Fruit fly (Drosophila melanogaster): ENCODE measurements around the gene CG6847.
"Not testable (repeated sequence)": the region's sequence is repeated elsewhere in the genome, so short reads cannot be mapped to it uniquely, and the experiment has no call there.

DNA sequence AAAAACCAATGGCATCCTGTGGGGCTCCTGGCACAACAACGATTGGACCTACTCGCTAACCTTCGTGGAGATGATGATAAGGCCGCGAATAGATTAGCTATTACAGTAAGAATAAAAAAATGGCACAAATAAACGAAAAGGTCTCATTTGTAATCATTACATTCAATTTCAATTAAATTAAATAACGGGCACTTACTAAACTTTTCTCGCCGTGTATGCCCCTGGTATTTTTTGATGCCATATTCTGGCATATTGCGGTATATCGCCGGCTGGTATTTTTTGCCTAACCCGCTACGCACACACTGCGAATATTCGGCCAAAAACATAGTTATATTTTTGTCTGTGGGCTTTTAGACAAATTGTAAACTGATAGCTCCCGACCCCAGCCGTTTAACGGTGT is 22.0 kb upstream of the CG6847 start, which contains the start of gene Gss1:
- not testable (repeated sequence) for TF ChIP-seq Hr78 (GFP tag; optimal IDR thresholded peaks at IDR 0.05); Jra (GFP tag; optimal IDR thresholded peaks at IDR 0.05); usp (GFP tag; optimal IDR thresholded peaks at IDR 0.05); Hr83 (GFP tag; optimal IDR thresholded peaks at IDR 0.05; ENCODE audit: poor library complexity, severe bottlenecking); fru (GFP tag; optimal IDR thresholded peaks at IDR 0.05); OdsH (GFP tag; optimal IDR thresholded peaks at IDR 0.05); Abd-B (GFP tag; optimal IDR thresholded peaks at IDR 0.05)
